Worm (Caenorhabditis elegans) whole organism, L4/young adult: ENCODE data around the gene nex-1.

Experiments
- W03F9.2 ChIP-seq: fragments of 150-350 bp; optimal IDR thresholded peaks from 2 replicates; lab custom pipeline; 2014; ENCODE audit warnings: missing biosample characterization, missing genetic modification characterization
- dao-5 ChIP-seq: sonication (generic microtip); optimal IDR thresholded peaks from 2 replicates; lab custom pipeline; 2016; ENCODE audit warnings: missing genotype, missing genetic modification characterization, moderate library complexity, missing compliant biosample characterization
- him-1 ChIP-seq: sonication (generic microtip); optimal IDR thresholded peaks from 2 replicates; lab custom pipeline; 2016; ENCODE audit warnings: missing genotype, missing genetic modification reagents, missing genetic modification characterization, missing compliant biosample characterization

DNA sequence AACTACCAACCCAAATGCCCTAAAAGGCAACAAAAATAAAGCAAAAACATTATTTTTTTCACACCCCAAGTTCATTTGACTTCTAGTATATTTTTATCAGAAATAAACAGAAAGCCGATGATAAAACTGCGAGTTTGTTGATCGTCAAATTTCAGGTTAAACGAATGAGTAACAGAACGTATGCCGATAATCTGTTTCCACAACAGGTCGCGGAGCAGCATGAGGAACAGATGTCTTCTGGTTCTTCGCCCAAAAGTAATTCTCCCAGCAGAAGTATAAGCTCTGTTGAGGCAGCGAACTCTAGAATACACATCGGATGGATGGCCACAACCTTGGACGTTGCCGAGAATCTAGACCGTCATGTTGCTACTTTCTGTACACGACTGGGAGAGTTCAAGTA, 5.0 kb downstream of the nex-1 start, which contains the start of gene prmt-5:
- TF ChIP-seq dao-5 (tag; lab: Kevin White, UChicago) (no peak), him-1 (no peak), W03F9.2 (tag; lab: Kevin White, UChicago) (no peak)
